Worm (Caenorhabditis elegans) whole organism, L3 larva: Measurements from ENCODE around the gene C16C10.13.
A peak's percentile ranks its signal among the peaks of the same experiment; 100 is the strongest.

ENCODE experiments used
- R02D3.7 ChIP-seq: fragments of 150-350 bp; optimal IDR thresholded peaks from 2 replicates; lab custom pipeline; 2014; ENCODE audit warnings: missing biosample characterization, missing genetic modification characterization
- ZK546.5 ChIP-seq: sonication (generic microtip); optimal IDR thresholded peaks from 2 replicates; lab custom pipeline; 2017; ENCODE audit warnings: missing biosample characterization, missing genetic modification characterization
- aly-2 ChIP-seq: fragments of 150-350 bp; optimal IDR thresholded peaks from 2 replicates; lab custom pipeline; 2014; ENCODE audit warnings: missing biosample characterization, missing genetic modification characterization
- ama-1 ChIP-seq: fragments of 150-350 bp; optimal IDR thresholded peaks from 2 replicates; lab custom pipeline; 2018
- ceh-28 ChIP-seq: fragments of 150-350 bp; optimal IDR thresholded peaks from 2 replicates; lab custom pipeline; 2014; ENCODE audit warnings: missing biosample characterization, missing genetic modification reagents, missing genetic modification characterization
- ceh-82 ChIP-seq: fragments of 150-350 bp; optimal IDR thresholded peaks from 2 replicates; lab custom pipeline; 2014; ENCODE audit warnings: missing biosample characterization, missing genetic modification characterization
- ceh-9 ChIP-seq: sonication (generic microtip); optimal IDR thresholded peaks from 2 replicates; lab custom pipeline; 2018; ENCODE audit warnings: missing biosample characterization, missing genetic modification characterization
- daf-12 ChIP-seq: fragments of 150-350 bp; optimal IDR thresholded peaks from 2 replicates; lab custom pipeline; 2014; ENCODE audit warnings: missing biosample characterization, missing genetic modification reagents, missing genetic modification characterization
- egl-27 ChIP-seq: sonication (generic microtip); optimal IDR thresholded peaks from 4 replicates; lab custom pipeline; 2017; ENCODE audit warnings: missing biosample characterization, missing genetic modification reagents, missing genetic modification characterization
- elt-1 ChIP-seq: fragments of 150-350 bp; optimal IDR thresholded peaks from 2 replicates; lab custom pipeline; 2014; ENCODE audit warnings: missing biosample characterization, missing genetic modification characterization
- elt-3 ChIP-seq, 3 experiments: fragments of 150-350 bp in 1 of 3; sonication (generic microtip) in 2 of 3; optimal IDR thresholded peaks; 2 replicates in 2 of 3; 4 replicates in 1 of 3; lab custom pipeline; 2014 to 2017; ENCODE audit warnings: missing biosample characterization in 3 of 3, missing genetic modification characterization in 3 of 3
- eor-1 ChIP-seq, 2 experiments: fragments of 150-350 bp; optimal IDR thresholded peaks; 2 replicates each; lab custom pipeline; 2014 to 2018; ENCODE audit warnings: missing biosample characterization in 2 of 2, missing genetic modification characterization in 2 of 2
- fkh-10 ChIP-seq: sonication (generic microtip); optimal IDR thresholded peaks from 2 replicates; lab custom pipeline; 2017; ENCODE audit warnings: missing biosample characterization, missing genetic modification reagents, missing genetic modification characterization
- fkh-2 ChIP-seq: fragments of 150-350 bp; optimal IDR thresholded peaks from 2 replicates; lab custom pipeline; 2014; ENCODE audit warnings: missing biosample characterization, missing genetic modification reagents, missing genetic modification characterization
- fos-1 ChIP-seq: fragments of 150-350 bp; optimal IDR thresholded peaks from 2 replicates; lab custom pipeline; 2014; ENCODE audit warnings: missing biosample characterization, missing genetic modification characterization
- hmg-11 ChIP-seq: sonication (generic microtip); optimal IDR thresholded peaks from 2 replicates; lab custom pipeline; 2016; ENCODE audit warnings: missing genetic modification characterization, missing compliant biosample characterization
- jun-1 ChIP-seq: fragments of 150-350 bp; optimal IDR thresholded peaks from 2 replicates; lab custom pipeline; 2014; ENCODE audit warnings: missing biosample characterization, missing genetic modification reagents, missing genetic modification characterization
- lin-15B ChIP-seq: fragments of 150-350 bp; optimal IDR thresholded peaks from 2 replicates; lab custom pipeline; 2014; ENCODE audit warnings: missing biosample characterization, missing genetic modification characterization
- lsy-12 ChIP-seq: sonication (generic microtip); optimal IDR thresholded peaks from 2 replicates; lab custom pipeline; 2016; ENCODE audit warnings: mild to moderate bottlenecking, missing genetic modification characterization, missing compliant biosample characterization
- mdl-1 ChIP-seq: fragments of 150-350 bp; optimal IDR thresholded peaks from 2 replicates; lab custom pipeline; 2014; ENCODE audit warnings: missing biosample characterization, missing genetic modification characterization
- mml-1 ChIP-seq: fragments of 150-350 bp; sonication (generic microtip); optimal IDR thresholded peaks from 3 replicates; lab custom pipeline; 2014; ENCODE audit warnings: missing biosample characterization, missing genetic modification characterization
- nfya-1 ChIP-seq: sonication (generic microtip); optimal IDR thresholded peaks from 2 replicates; lab custom pipeline; 2017; ENCODE audit warnings: missing genetic modification characterization, mild to moderate bottlenecking, missing compliant biosample characterization, antibody characterized with exemption, moderate library complexity; ENCODE audit not compliant: insufficient read depth
- nhr-11 ChIP-seq: fragments of 150-350 bp; optimal IDR thresholded peaks from 2 replicates; lab custom pipeline; 2014; ENCODE audit warnings: missing biosample characterization, missing genetic modification characterization
- nhr-23 ChIP-seq: fragments of 150-350 bp; optimal IDR thresholded peaks from 2 replicates; lab custom pipeline; 2014; ENCODE audit warnings: missing biosample characterization, missing genetic modification reagents, missing genetic modification characterization
- nhr-237 ChIP-seq: fragments of 150-350 bp; optimal IDR thresholded peaks from 2 replicates; lab custom pipeline; 2014; ENCODE audit warnings: missing biosample characterization, missing genetic modification characterization
- nhr-25 ChIP-seq: sonication (generic microtip); optimal IDR thresholded peaks from 2 replicates; lab custom pipeline; 2017; ENCODE audit warnings: missing biosample characterization, missing genetic modification characterization
- nhr-28 ChIP-seq: fragments of 150-350 bp; optimal IDR thresholded peaks from 2 replicates; lab custom pipeline; 2014; ENCODE audit warnings: missing biosample characterization, missing genetic modification characterization
- nhr-43 ChIP-seq: sonication (generic microtip); optimal IDR thresholded peaks from 2 replicates; lab custom pipeline; 2016; ENCODE audit warnings: mild to moderate bottlenecking, missing genetic modification characterization, missing compliant biosample characterization; ENCODE audit not compliant: poor library complexity, severe bottlenecking
- nhr-67 ChIP-seq: fragments of 150-350 bp; optimal IDR thresholded peaks from 2 replicates; lab custom pipeline; 2014; ENCODE audit warnings: missing biosample characterization, missing genetic modification characterization
- pha-4 ChIP-seq: fragments of 150-350 bp; optimal IDR thresholded peaks from 2 replicates; lab custom pipeline; 2014; ENCODE audit warnings: missing biosample characterization, missing genetic modification reagents, missing genetic modification characterization
- sea-2 ChIP-seq: fragments of 150-350 bp; sonication (generic microtip); optimal IDR thresholded peaks from 4 replicates; lab custom pipeline; 2014; ENCODE audit warnings: missing biosample characterization, missing genetic modification reagents, missing genetic modification characterization
- snpc-4 ChIP-seq: fragments of 150-350 bp; optimal IDR thresholded peaks from 2 replicates; lab custom pipeline; 2014; ENCODE audit warnings: missing biosample characterization, missing genetic modification characterization
- tbx-2 ChIP-seq: sonication (generic microtip); optimal IDR thresholded peaks from 2 replicates; lab custom pipeline; 2016; ENCODE audit warnings: mild to moderate bottlenecking, missing genetic modification characterization, missing compliant biosample characterization
- ztf-11 ChIP-seq: fragments of 150-350 bp; optimal IDR thresholded peaks from 2 replicates; lab custom pipeline; 2014; ENCODE audit warnings: missing biosample characterization, missing genetic modification characterization

The C16C10.13 gene

ce11 chrIII:4181338-4181737, 5.1 kb downstream of the C16C10.13 start, which contains the start of gene C16C10.1:
Gene C16C10.1 (minus strand): TSS chrIII:4181438.
- no peak for TF ChIP-seq sea-2 (GFP tag; lab: Kevin White, UChicago)
- no peak for TF ChIP-seq tbx-2 (tag; lab: Kevin White, UChicago)

DNA sequence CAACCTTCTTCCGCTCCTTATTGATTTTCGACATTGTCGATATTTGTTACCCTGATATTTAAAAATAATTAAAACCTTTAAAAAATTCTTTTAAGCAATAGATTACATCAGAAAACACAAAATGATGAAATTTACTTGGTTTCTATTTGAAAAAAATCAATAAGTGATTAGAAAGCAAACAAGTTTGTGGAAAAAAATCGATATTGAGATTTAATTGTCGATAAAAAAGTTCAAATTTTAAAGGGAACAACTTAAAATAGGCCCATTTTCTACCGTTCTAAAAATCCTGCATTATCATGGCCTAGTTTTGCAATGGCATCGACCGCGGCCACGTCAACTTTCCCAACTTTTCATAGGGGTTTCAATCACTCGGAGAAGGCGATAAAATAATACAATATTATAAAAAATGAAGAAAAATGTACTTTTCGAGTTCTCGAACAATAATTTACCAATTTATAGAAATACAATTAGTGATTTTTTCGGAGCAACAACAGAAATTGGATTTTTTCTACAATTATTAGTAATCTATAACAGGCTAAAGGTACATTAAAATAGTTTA, 10.6 kb downstream of the C16C10.13 start, which contains the start of gene lars-1:
TSS of gene lars-1 (minus strand) at position 51 of the 559 bp plus-strand sequence.
- TF ChIP-seq nfya-1 (tag; lab: Kevin White, UChicago) (peak; percentile 22), fkh-10 (no peak), lsy-12 (tag; lab: Kevin White, UChicago) (no peak), lin-15B (tag; lab: Kevin White, UChicago) (peak; percentile 49), hmg-11 (tag; lab: Kevin White, UChicago) (peak; percentile 17), ceh-28 (tag; lab: Kevin White, UChicago) (peak; percentile 49)

- TF ChIP-seq jun-1 (tag; lab: Kevin White, UChicago), result no peak
- TF ChIP-seq fkh-10, result no peak
- TF ChIP-seq mml-1, result no peak
- no peak for TF ChIP-seq nhr-23 (tag; lab: Kevin White, UChicago)
- TF ChIP-seq hmg-11 (tag; lab: Kevin White, UChicago), result no peak
- TF ChIP-seq elt-3 (tag; optimal IDR thresholded peaks at IDR 0.05; lab: Kevin White, UChicago), result peak in 1 of 3 experiments; percentile 17
- peak; percentile 20 for TF ChIP-seq nhr-43 (tag; lab: Kevin White, UChicago)
- TF ChIP-seq sea-2 (GFP tag; lab: Kevin White, UChicago), result no peak
- TF ChIP-seq nhr-67 (tag; lab: Kevin White, UChicago), result no peak
- TF ChIP-seq elt-1 (tag; lab: Kevin White, UChicago), result no peak
- peak; percentile 13 for TF ChIP-seq nfya-1 (tag; lab: Kevin White, UChicago)
- no peak for TF ChIP-seq ceh-28 (tag; lab: Kevin White, UChicago)
- TF ChIP-seq daf-12 (tag; lab: Kevin White, UChicago), result no peak
- no peak for TF ChIP-seq pha-4 (tag; lab: Kevin White, UChicago)
- TF ChIP-seq fkh-2 (tag; lab: Kevin White, UChicago), result no peak
- no peak for TF ChIP-seq R02D3.7
- TF ChIP-seq lin-15B (tag; lab: Kevin White, UChicago), result no peak
- no peak for TF ChIP-seq snpc-4
- TF ChIP-seq fos-1 (tag; lab: Kevin White, UChicago), result no peak
- no peak for TF ChIP-seq ztf-11 (tag; lab: Kevin White, UChicago)
- TF ChIP-seq nhr-28 (tag; lab: Kevin White, UChicago), result no peak
- no peak for TF ChIP-seq eor-1 (tag; optimal IDR thresholded peaks at IDR 0.05; lab: Kevin White, UChicago)
- no peak for TF ChIP-seq lsy-12 (tag; lab: Kevin White, UChicago)
- TF ChIP-seq ama-1 (lab: Kevin White, UChicago), result no peak
- no peak for TF ChIP-seq aly-2 (tag; lab: Kevin White, UChicago)
- no peak for TF ChIP-seq nhr-11 (tag; lab: Kevin White, UChicago)
- TF ChIP-seq mdl-1 (tag; lab: Kevin White, UChicago), result no peak
- TF ChIP-seq nhr-237 (tag; lab: Kevin White, UChicago), result no peak
- no peak for TF ChIP-seq ZK546.5 (tag; lab: Kevin White, UChicago)
- TF ChIP-seq ceh-82 (tag; lab: Kevin White, UChicago), result no peak
- TF ChIP-seq egl-27 (tag; lab: Kevin White, UChicago), result no peak
- no peak for TF ChIP-seq ceh-9 (tag; lab: Kevin White, UChicago)
- TF ChIP-seq nhr-25 (tag; lab: Kevin White, UChicago), result peak; percentile 71
- TF ChIP-seq, all 47 proteins: peak for 4
These were observed 11.6 kb downstream of the C16C10.13 start, which contains the start of gene R74.2 for ce11 chrIII:4187845-4188244. Gene R74.2 (plus strand): TSS chrIII:4188160.

- TF ChIP-seq nhr-23 (tag; lab: Kevin White, UChicago), result peak; percentile 4
- no peak for TF ChIP-seq nhr-25 (tag; lab: Kevin White, UChicago)
- TF ChIP-seq nhr-43 (tag; lab: Kevin White, UChicago), result peak; percentile 10
These were observed 13.4 kb downstream of the C16C10.13 start for ce11 chrIII:4189602-4190001.
